ENCODE assay signal across 1 worm cellular context in the genomic region with DNA sequence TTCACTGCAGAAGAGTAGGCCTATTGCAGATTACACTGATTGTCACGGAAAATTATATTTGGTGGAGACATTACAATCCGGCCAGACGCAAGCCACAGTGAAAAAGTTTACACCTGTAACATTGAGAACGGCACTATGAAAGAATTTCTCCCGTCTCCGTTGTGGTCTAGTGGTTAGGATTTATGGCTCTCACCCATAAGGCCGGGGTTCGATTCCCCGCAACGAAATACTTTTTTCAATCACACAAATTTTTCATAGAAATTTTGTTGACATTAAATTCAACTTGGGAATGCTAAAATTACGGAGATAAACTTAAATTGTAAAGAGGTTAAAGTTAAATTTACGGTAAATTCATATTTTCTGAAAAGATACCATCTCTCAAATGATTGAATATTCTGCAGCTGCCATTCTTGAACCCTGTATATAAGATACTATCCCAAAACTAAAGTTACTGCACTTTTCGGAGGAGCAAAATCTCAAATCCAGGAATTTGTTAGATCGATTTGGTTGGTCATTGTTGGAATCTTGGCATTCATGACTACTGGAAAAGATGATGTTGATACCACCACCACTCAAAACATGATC.
A peak's percentile ranks its signal among the peaks of the same experiment; 100 is the strongest.
TF ChIP-seq lines count a peak whose summit lies in the region.

A gene (plus strand): TSS at position 535 of the 585 bp plus-strand sequence.

TF ChIP-seq in whole organism, L4 larva, 104 proteins besides CTCF, POLR2A, EP300 and RAD21 (continued from another document):
- TF ChIP-seq dmd-9 (GFP tag; IDR thresholded peaks at IDR 0.05; lab: Robert Waterston, UW) (no peak), lin-13 (GFP tag; optimal IDR thresholded peaks at IDR 0.05; lab: Kevin White, UChicago) (peak; percentile 5), nhr-48 (tag; optimal IDR thresholded peaks at IDR 0.05; lab: Kevin White, UChicago) (peak; percentile 27), lin-15B (tag; optimal IDR thresholded peaks at IDR 0.05; lab: Kevin White, UChicago) (no peak), hif-1 (tag; optimal IDR thresholded peaks at IDR 0.05; lab: Kevin White, UChicago) (no peak), jun-1 (tag; optimal IDR thresholded peaks at IDR 0.05; lab: Kevin White, UChicago) (no peak), ceh-28 (tag; optimal IDR thresholded peaks at IDR 0.05; lab: Kevin White, UChicago) (no peak), arid-1 (GFP tag; conservative IDR thresholded peaks at IDR 0.05; lab: Robert Waterston, UW) (0 out of 2 replicates have a peak, but pooled peaks have one; percentile 49), spr-1 (tag; optimal IDR thresholded peaks at IDR 0.05; lab: Kevin White, UChicago) (no peak), nhr-111 (GFP tag; optimal IDR thresholded peaks at IDR 0.05; lab: Kevin White, UChicago) (no peak), F37D6.2 (tag; optimal IDR thresholded peaks at IDR 0.05; lab: Kevin White, UChicago) (no peak), Y48G9A.11 (GFP tag; IDR thresholded peaks at IDR 0.05; lab: Robert Waterston, UW) (peak; percentile 38; the same call in 1 of the 2 replicates), fkh-10 (GFP tag; optimal IDR thresholded peaks at IDR 0.05; lab: Kevin White, UChicago) (no peak), attf-4 (tag; optimal IDR thresholded peaks at IDR 0.05; lab: Kevin White, UChicago) (no peak), mes-2 (tag; optimal IDR thresholded peaks at IDR 0.05; lab: Kevin White, UChicago; ENCODE audit: poor library complexity, severe bottlenecking) (no peak), Y105C5A.15 (GFP tag; IDR thresholded peaks at IDR 0.05; lab: Robert Waterston, UW) (no peak), ceh-32 (tag; optimal IDR thresholded peaks at IDR 0.05; lab: Kevin White, UChicago; ENCODE audit: poor library complexity) (no peak), daf-8 (GFP tag; IDR thresholded peaks at IDR 0.05; lab: Robert Waterston, UW) (no peak), fos-1 (tag; optimal IDR thresholded peaks at IDR 0.05; lab: Kevin White, UChicago) (no peak), R02D3.7 (tag; optimal IDR thresholded peaks at IDR 0.05; lab: Kevin White, UChicago) (no peak), hlh-11 (tag; optimal IDR thresholded peaks at IDR 0.05; lab: Kevin White, UChicago) (no peak), saeg-2 (GFP tag; IDR thresholded peaks at IDR 0.05; lab: Robert Waterston, UW) (no peak), nhr-11 (tag; optimal IDR thresholded peaks at IDR 0.05; lab: Kevin White, UChicago) (no peak), lin-1 (GFP tag; IDR thresholded peaks at IDR 0.05; lab: Robert Waterston, UW) (no peak), T26A8.4 (GFP tag; IDR thresholded peaks at IDR 0.05; lab: Robert Waterston, UW) (no peak), zag-1 (tag; optimal IDR thresholded peaks at IDR 0.05; lab: Kevin White, UChicago) (no peak), ZK337.2 (GFP tag; IDR thresholded peaks at IDR 0.05; lab: Robert Waterston, UW) (peak; percentile 35; the same call in 1 of the 2 replicates)
